Fruit fly (Drosophila melanogaster) whole organism, embryonic: Measurements from ENCODE around the gene CG13258.

Source experiments
- Adf1 ChIP-seq: fragments of 200-800 bp; sonication (Bioruptor generic); IDR thresholded peaks from 2 replicates; pipeline ENCODE4 v1.3.6; 2022; ENCODE audit warnings: missing biosample characterization, missing genetic modification characterization
- Atf3 ChIP-seq: fragments of 200-800 bp; sonication (Bioruptor generic); optimal IDR thresholded peaks from 3 replicates; lab custom pipeline; 2016; ENCODE audit warnings: missing biosample characterization, missing genetic modification characterization
- Bdp1 ChIP-seq: fragments of 200-800 bp; sonication (Bioruptor generic); optimal IDR thresholded peaks from 3 replicates; lab custom pipeline; 2016; ENCODE audit warnings: missing biosample characterization, missing genetic modification characterization
- CG10321 ChIP-seq: fragments of 200-800 bp; sonication (Bioruptor generic); IDR thresholded peaks from 2 replicates; pipeline ENCODE4 v1.3.6; 2022; ENCODE audit warnings: missing biosample characterization, missing genetic modification characterization
- CG10565 ChIP-seq: fragments of 200-800 bp; sonication (Bioruptor generic); optimal IDR thresholded peaks from 3 replicates; lab custom pipeline; 2016; ENCODE audit warnings: missing biosample characterization, mild to moderate bottlenecking, missing genetic modification characterization
- CG12155 ChIP-seq: fragments of 200-800 bp; sonication (Bioruptor generic); optimal IDR thresholded peaks from 3 replicates; lab custom pipeline; 2016; ENCODE audit warnings: missing biosample characterization, missing genetic modification characterization
- CG14667 ChIP-seq: fragments of 200-800 bp; sonication (Bioruptor generic); IDR thresholded peaks from 2 replicates; pipeline ENCODE4 v1.3.6; 2022; ENCODE audit warnings: missing biosample characterization, missing genetic modification characterization
- CG14965 ChIP-seq: fragments of 200-800 bp; sonication (Bioruptor generic); optimal IDR thresholded peaks from 2 replicates; lab custom pipeline; 2016; ENCODE audit warnings: missing biosample characterization, missing genetic modification characterization, borderline replicate concordance
- CG15269 ChIP-seq: fragments of 200-800 bp; sonication (Bioruptor generic); optimal IDR thresholded peaks from 2 replicates; lab custom pipeline; 2018; ENCODE audit warnings: missing biosample characterization, mild to moderate bottlenecking, missing genetic modification characterization, moderate library complexity
- CG15479 ChIP-seq: fragments of 200-800 bp; sonication (Bioruptor generic); optimal IDR thresholded peaks from 3 replicates; lab custom pipeline; 2019; ENCODE audit warnings: missing biosample characterization, mild to moderate bottlenecking, missing genetic modification characterization, moderate library complexity
- CG1647 ChIP-seq: fragments of 200-800 bp; sonication (Bioruptor generic); optimal IDR thresholded peaks from 3 replicates; lab custom pipeline; 2016; ENCODE audit warnings: missing biosample characterization, missing genetic modification characterization
- CG16813 ChIP-seq: fragments of 200-800 bp; sonication (Bioruptor generic); IDR thresholded peaks from 3 replicates; pipeline ENCODE4 v1.3.6; 2022; ENCODE audit warnings: missing biosample characterization, missing genetic modification characterization; ENCODE audit not compliant: partially characterized antibody
- CG17612 ChIP-seq: fragments of 200-800 bp; sonication (Bioruptor generic); IDR thresholded peaks from 2 replicates; pipeline ENCODE4 v1.3.6; 2022; ENCODE audit warnings: missing biosample characterization, missing genetic modification characterization
- CG1792 ChIP-seq: fragments of 200-800 bp; sonication (Bioruptor generic); optimal IDR thresholded peaks from 2 replicates; lab custom pipeline; 2016; ENCODE audit warnings: missing biosample characterization, missing genetic modification characterization
- CG18599 ChIP-seq: fragments of 200-800 bp; sonication (Bioruptor generic); optimal IDR thresholded peaks from 3 replicates; lab custom pipeline; 2017; ENCODE audit warnings: missing biosample characterization, missing genetic modification characterization, mild to moderate bottlenecking, moderate library complexity, missing genetic modification reagents
- CG2202 ChIP-seq: fragments of 200-800 bp; sonication (Bioruptor generic); optimal IDR thresholded peaks from 2 replicates; lab custom pipeline; 2018; ENCODE audit warnings: missing biosample characterization, mild to moderate bottlenecking, missing genetic modification characterization
- CG2875 ChIP-seq: fragments of 200-800 bp; sonication (Bioruptor generic); optimal IDR thresholded peaks from 2 replicates; lab custom pipeline; 2017; ENCODE audit warnings: missing biosample characterization, mild to moderate bottlenecking, missing genetic modification characterization, missing genetic modification reagents
- CG4328 ChIP-seq: fragments of 200-800 bp; sonication (Bioruptor generic); optimal IDR thresholded peaks from 3 replicates; lab custom pipeline; 2017; ENCODE audit warnings: missing biosample characterization, missing genetic modification reagents, missing genetic modification characterization
- CG4360 ChIP-seq: fragments of 200-800 bp; sonication (Bioruptor generic); IDR thresholded peaks from 2 replicates; pipeline ENCODE4 v1.3.6; 2022; ENCODE audit warnings: missing biosample characterization, missing genetic modification characterization
- CG4404 ChIP-seq: fragments of 200-800 bp; sonication (Bioruptor generic); IDR thresholded peaks from 2 replicates; pipeline ENCODE4 v1.3.6; 2022; ENCODE audit warnings: missing biosample characterization, missing genetic modification characterization
- CG4854 ChIP-seq: fragments of 200-800 bp; sonication (Bioruptor generic); optimal IDR thresholded peaks from 2 replicates; lab custom pipeline; 2016; ENCODE audit warnings: missing biosample characterization, missing genetic modification characterization, inconsistent platforms
- CG7271 ChIP-seq: fragments of 200-800 bp; sonication (Bioruptor generic); optimal IDR thresholded peaks from 2 replicates; lab custom pipeline; 2018; ENCODE audit warnings: missing biosample characterization, mild to moderate bottlenecking, missing genetic modification characterization, moderate library complexity
- CG7987 ChIP-seq: fragments of 200-800 bp; sonication (Bioruptor generic); optimal IDR thresholded peaks from 2 replicates; lab custom pipeline; 2018; ENCODE audit warnings: missing biosample characterization, mild to moderate bottlenecking, missing genetic modification characterization, moderate library complexity
- CG8281 ChIP-seq: fragments of 200-800 bp; sonication (Bioruptor generic); optimal IDR thresholded peaks from 2 replicates; lab custom pipeline; 2018; ENCODE audit warnings: missing biosample characterization, mild to moderate bottlenecking, missing genetic modification characterization, moderate library complexity
- CG8478 ChIP-seq: fragments of >200 bp; optimal IDR thresholded peaks from 2 replicates; lab custom pipeline; 2018
- CTCF ChIP-seq: fragments of 200-800 bp; sonication (Bioruptor generic); optimal IDR thresholded peaks from 2 replicates; lab custom pipeline; 2017; ENCODE audit warnings: missing biosample characterization, mild to moderate bottlenecking, missing genetic modification characterization, moderate library complexity
- H15 ChIP-seq: fragments of 200-800 bp; sonication (Bioruptor generic); IDR thresholded peaks from 3 replicates; pipeline ENCODE4 v1.3.6; 2022; ENCODE audit warnings: missing biosample characterization, missing genetic modification characterization
- HHEX ChIP-seq: fragments of 200-800 bp; sonication (Bioruptor generic); optimal IDR thresholded peaks from 3 replicates; lab custom pipeline; 2017; ENCODE audit warnings: missing biosample characterization, mild to moderate bottlenecking, missing genetic modification characterization, missing genetic modification reagents
- HLH4C ChIP-seq: fragments of 200-800 bp; sonication (Bioruptor generic); IDR thresholded peaks from 3 replicates; pipeline ENCODE4 v1.3.6; 2022; ENCODE audit warnings: missing biosample characterization, missing genetic modification characterization; ENCODE audit not compliant: partially characterized antibody
- Med ChIP-seq: fragments of 200-800 bp; sonication (Bioruptor generic); peaks from one replicate; lab custom pipeline; 2016; ENCODE audit warnings: missing biosample characterization, missing genetic modification characterization, mild to moderate bottlenecking, inconsistent platforms, moderate library complexity
- Pdp1 ChIP-seq, 2 experiments: fragments of 200-800 bp; sonication (Bioruptor generic); optimal IDR thresholded peaks; 3 replicates each; lab custom pipeline; 2016; ENCODE audit warnings: missing biosample characterization in 2 of 2, missing genetic modification characterization in 2 of 2, mild to moderate bottlenecking in 1 of 2, moderate library complexity in 1 of 2
- Six4 ChIP-seq: fragments of 200-800 bp; sonication (Bioruptor generic); optimal IDR thresholded peaks from 2 replicates; lab custom pipeline; 2016; ENCODE audit warnings: missing biosample characterization, missing genetic modification characterization
- Trl ChIP-seq, 3 experiments: fragments of >200 bp in 2 of 3; fragments of 200-800 bp in 1 of 3; sonication (Bioruptor generic) in 1 of 3; optimal IDR thresholded peaks; 2 replicates in 1 of 3; 3 replicates in 2 of 3; lab custom pipeline; 2016 to 2017; ENCODE audit warnings: missing biosample characterization in 1 of 3, missing genetic modification characterization in 1 of 3
- Xrp1 ChIP-seq: fragments of 200-800 bp; sonication (Bioruptor generic); IDR thresholded peaks from 2 replicates; pipeline ENCODE4 v1.3.6; 2022; ENCODE audit warnings: missing biosample characterization, missing genetic modification characterization
- ab ChIP-seq: fragments of 200-800 bp; sonication (Bioruptor generic); optimal IDR thresholded peaks from 2 replicates; lab custom pipeline; 2016; ENCODE audit warnings: missing biosample characterization, missing genetic modification characterization
- al ChIP-seq: fragments of 200-800 bp; sonication (Bioruptor generic); IDR thresholded peaks from 2 replicates; pipeline ENCODE4 v1.3.6; 2022; ENCODE audit warnings: missing biosample characterization, missing genetic modification characterization
- ase ChIP-seq: fragments of 200-800 bp; sonication (Bioruptor generic); IDR thresholded peaks from 3 replicates; pipeline ENCODE4 v1.3.6; 2022; ENCODE audit warnings: missing biosample characterization, missing genetic modification characterization
- bab2 ChIP-seq: fragments of 200-800 bp; sonication (Bioruptor generic); optimal IDR thresholded peaks from 2 replicates; lab custom pipeline; 2016; ENCODE audit warnings: missing biosample characterization, missing genetic modification characterization
- bsh ChIP-seq, 2 experiments: fragments of 200-800 bp; sonication (Bioruptor generic); optimal IDR thresholded peaks; 2 replicates each; lab custom pipeline; 2017 to 2018; ENCODE audit warnings: mild to moderate bottlenecking in 2 of 2, missing biosample characterization in 2 of 2, missing genetic modification characterization in 2 of 2, moderate library complexity in 1 of 2
- crp ChIP-seq, 2 experiments: fragments of 200-800 bp; sonication (Bioruptor generic); optimal IDR thresholded peaks; 2 replicates in 1 of 2; 3 replicates in 1 of 2; lab custom pipeline; 2017; ENCODE audit warnings: missing biosample characterization in 2 of 2, missing genetic modification characterization in 2 of 2, mild to moderate bottlenecking in 1 of 2, moderate library complexity in 1 of 2
- cwo ChIP-seq: fragments of 200-800 bp; sonication (Bioruptor generic); optimal IDR thresholded peaks from 3 replicates; lab custom pipeline; 2017; ENCODE audit warnings: missing biosample characterization, missing genetic modification characterization, mild to moderate bottlenecking, moderate library complexity, missing genetic modification reagents
- dpn ChIP-seq, 2 experiments: fragments of 200-800 bp; sonication (Bioruptor generic); optimal IDR thresholded peaks; 3 replicates each; lab custom pipeline; 2016; ENCODE audit warnings: missing biosample characterization in 2 of 2, missing genetic modification characterization in 2 of 2
- exex ChIP-seq: fragments of 200-800 bp; sonication (Bioruptor generic); optimal IDR thresholded peaks from 4 replicates; lab custom pipeline; 2018; ENCODE audit warnings: missing biosample characterization, mild to moderate bottlenecking, missing genetic modification characterization, moderate library complexity
- fu2 ChIP-seq: fragments of 200-800 bp; sonication (Bioruptor generic); optimal IDR thresholded peaks from 2 replicates; lab custom pipeline; 2016; ENCODE audit warnings: missing biosample characterization, missing genetic modification characterization
- gsb-n ChIP-seq: fragments of 200-800 bp; sonication (Bioruptor generic); optimal IDR thresholded peaks from 3 replicates; lab custom pipeline; 2018; ENCODE audit warnings: missing biosample characterization, mild to moderate bottlenecking, missing genetic modification characterization
- pfk ChIP-seq: fragments of 200-800 bp; sonication (Bioruptor generic); optimal IDR thresholded peaks from 2 replicates; lab custom pipeline; 2018; ENCODE audit warnings: missing biosample characterization, mild to moderate bottlenecking, missing genetic modification characterization, moderate library complexity
- rib ChIP-seq: fragments of 200-800 bp; sonication (Bioruptor generic); IDR thresholded peaks from 2 replicates; pipeline ENCODE4 v1.3.6; 2022; ENCODE audit warnings: missing biosample characterization, missing genetic modification characterization
- run ChIP-seq: fragments of 200-800 bp; sonication (Bioruptor generic); optimal IDR thresholded peaks from 3 replicates; lab custom pipeline; 2018; ENCODE audit warnings: missing biosample characterization, mild to moderate bottlenecking, missing genetic modification characterization
- sc ChIP-seq, 3 experiments: fragments of >200 bp in 2 of 3; fragments of 200-800 bp in 1 of 3; sonication (Bioruptor generic) in 1 of 3; optimal IDR thresholded peaks; 2 replicates in 2 of 3; 3 replicates in 1 of 3; lab custom pipeline; 2017; ENCODE audit warnings: mild to moderate bottlenecking in 1 of 3, missing biosample characterization in 1 of 3, missing genetic modification characterization in 1 of 3, missing genetic modification reagents in 1 of 3
- zen ChIP-seq: fragments of 200-800 bp; sonication (Bioruptor generic); optimal IDR thresholded peaks from 3 replicates; lab custom pipeline; 2018; ENCODE audit warnings: missing biosample characterization, mild to moderate bottlenecking, missing genetic modification characterization, moderate library complexity

The CG13258 gene

dm6 chr2L:16276820-16277219, 16.0 kb downstream of the CG13258 start:
- TF ChIP-seq exex (no peak), CG8281 (no peak), CG2202 (no peak), CG1647 (no peak), CG7987 (GFP tag; lab: Kevin White, UChicago) (no peak), Trl (optimal IDR thresholded peaks at IDR 0.05; lab: Kevin White, UChicago) (peak; percentile 40 to 42), Trl (GFP tag; optimal IDR thresholded peaks at IDR 0.05; lab: Kevin White, UChicago) (no peak), CG17612 (GFP tag; lab: Robert Waterston, UW) (no peak), sc (optimal IDR thresholded peaks at IDR 0.05; lab: Kevin White, UChicago) (no peak), sc (GFP tag; optimal IDR thresholded peaks at IDR 0.05; lab: Kevin White, UChicago) (no peak), CG4854 (GFP tag; lab: Kevin White, UChicago) (no peak), CG4404 (GFP tag; lab: Robert Waterston, UW) (no peak), crp (GFP tag; optimal IDR thresholded peaks at IDR 0.05; lab: Kevin White, UChicago) (peak in 1 of 2 experiments; percentile 5), CG12155 (GFP tag; lab: Kevin White, UChicago) (no peak), CG10321 (0 out of 2 replicates have a peak, but pooled peaks have one; percentile 26), CG7271 (no peak), HHEX (GFP tag; lab: Kevin White, UChicago) (no peak), bab2 (GFP tag; lab: Kevin White, UChicago) (no peak), zen (peak; percentile 0), fu2 (GFP tag; lab: Kevin White, UChicago) (no peak), pfk (GFP tag; lab: Kevin White, UChicago) (peak; percentile 7), gsb-n (tag; lab: Kevin White, UChicago) (no peak), CTCF (GFP tag; lab: Kevin White, UChicago) (no peak), CG4328 (GFP tag; lab: Kevin White, UChicago) (no peak), Pdp1 (GFP tag; optimal IDR thresholded peaks at IDR 0.05; lab: Kevin White, UChicago) (peak in 1 of 2 experiments; percentile 11)

dm6 chr2L:16275809-16276178, 17.0 kb downstream of the CG13258 start:
- TF ChIP-seq run = no peak
- TF ChIP-seq Adf1 (GFP tag; lab: Robert Waterston, UW) = no peak
- TF ChIP-seq dpn (GFP tag; optimal IDR thresholded peaks at IDR 0.05; lab: Kevin White, UChicago) = peak; percentile 3 to 22
- TF ChIP-seq al (GFP tag; lab: Robert Waterston, UW) = no peak
- TF ChIP-seq rib (GFP tag; lab: Robert Waterston, UW) = no peak
- TF ChIP-seq CG14667 (GFP tag; lab: Robert Waterston, UW) = no peak
- no peak for TF ChIP-seq Atf3
- TF ChIP-seq H15 (GFP tag; lab: Robert Waterston, UW) = no peak
- TF ChIP-seq CG2875 (GFP tag; lab: Kevin White, UChicago) = peak; percentile 23
- no peak for TF ChIP-seq ab (GFP tag; lab: Kevin White, UChicago)
- TF ChIP-seq CG1792 (GFP tag; lab: Kevin White, UChicago) = no peak
- peak; percentile 59 for TF ChIP-seq CG15269 (tag; lab: Kevin White, UChicago)
- TF ChIP-seq CG10565 (GFP tag; lab: Kevin White, UChicago) = no peak
- TF ChIP-seq CG14965 = no peak
- TF ChIP-seq CG18599 = peak; percentile 86
- TF ChIP-seq Trl (optimal IDR thresholded peaks at IDR 0.05; lab: Kevin White, UChicago) = peak in 1 of 2 experiments; percentile 10
- TF ChIP-seq Trl (GFP tag; optimal IDR thresholded peaks at IDR 0.05; lab: Kevin White, UChicago) = no peak
- TF ChIP-seq Bdp1 (GFP tag; lab: Kevin White, UChicago) = no peak
- peak in 1 of 2 experiments; percentile 41 for TF ChIP-seq bsh (GFP tag; optimal IDR thresholded peaks at IDR 0.05; lab: Kevin White, UChicago)
- no peak for TF ChIP-seq Six4 (GFP tag; lab: Kevin White, UChicago)
- TF ChIP-seq CG2202 = no peak
- TF ChIP-seq CG17612 (GFP tag; lab: Robert Waterston, UW) = no peak
- TF ChIP-seq Xrp1 (GFP tag; lab: Robert Waterston, UW) = peak; percentile 38; the same call in 1 of the 2 replicates
- TF ChIP-seq cwo = peak; percentile 68
- TF ChIP-seq CG4360 (GFP tag; lab: Robert Waterston, UW) = peak; percentile 33; the same call in 1 of the 2 replicates
- TF ChIP-seq CG8478 (lab: Kevin White, UChicago) = no peak
- no peak for TF ChIP-seq ase (GFP tag; lab: Robert Waterston, UW)
- TF ChIP-seq HLH4C (GFP tag; lab: Robert Waterston, UW) = no peak
- TF ChIP-seq CG16813 = no peak
- no peak for TF ChIP-seq CG15479 (GFP tag; lab: Kevin White, UChicago)
- peak; percentile 84 for TF ChIP-seq Med (GFP tag; lab: Kevin White, UChicago)
